Fruit fly (Drosophila melanogaster) whole organism, wandering third instar larva: ENCODE measurements around the gene Argl.

Experiments
- CrebA ChIP-seq: fragments of 200-800 bp; sonication (Bioruptor generic); optimal IDR thresholded peaks from 2 replicates; lab custom pipeline; 2016; ENCODE audit warnings: missing biosample characterization, mild to moderate bottlenecking, missing genetic modification characterization, borderline replicate concordance
- Dfd ChIP-seq: fragments of >200 bp; optimal IDR thresholded peaks from 2 replicates; lab custom pipeline; 2017; ENCODE audit warnings: missing biosample characterization, missing genetic modification characterization
- Myc ChIP-seq: fragments of >200 bp; optimal IDR thresholded peaks from 2 replicates; lab custom pipeline; 2017
- N ChIP-seq: fragments of >200 bp; optimal IDR thresholded peaks from 2 replicates; lab custom pipeline; 2018; ENCODE audit warnings: missing biosample characterization, missing external identifiers, missing genetic modification characterization
- Sp1 ChIP-seq: fragments of 200-800 bp; sonication (Bioruptor generic); optimal IDR thresholded peaks from 3 replicates; lab custom pipeline; 2019; ENCODE audit warnings: missing biosample characterization, mild to moderate bottlenecking, missing genetic modification characterization, moderate library complexity
- dsf ChIP-seq: sonication (Bioruptor generic); optimal IDR thresholded peaks from 2 replicates; lab custom pipeline; 2016; ENCODE audit warnings: missing biosample characterization, missing genetic modification characterization, borderline replicate concordance
- h ChIP-seq: fragments of 200-800 bp; sonication (Bioruptor generic); optimal IDR thresholded peaks from 3 replicates; lab custom pipeline; 2016; ENCODE audit warnings: missing biosample characterization, mild to moderate bottlenecking, missing genetic modification characterization
- pan ChIP-seq: fragments of >200 bp; optimal IDR thresholded peaks from 2 replicates; lab custom pipeline; 2017

- no peak for TF ChIP-seq Dfd (GFP tag; lab: Kevin White, UChicago)
- no peak for TF ChIP-seq Sp1 (GFP tag; lab: Kevin White, UChicago)
- TF ChIP-seq h (GFP tag; lab: Kevin White, UChicago), result no peak
- TF ChIP-seq Myc (lab: Kevin White, UChicago), result no peak
- TF ChIP-seq dsf (GFP tag; lab: Kevin White, UChicago), result no peak
- no peak for TF ChIP-seq CrebA (GFP tag; lab: Kevin White, UChicago)
- no peak for TF ChIP-seq N (GFP tag; lab: Kevin White, UChicago)
- TF ChIP-seq pan, result no peak
These were observed 15.2 kb upstream of the Argl start for dm6 chr2L:8957152-8957551.
